Worm (Caenorhabditis elegans): ENCODE results near the gene vhp-1.

vhp-1 gene

DNA sequence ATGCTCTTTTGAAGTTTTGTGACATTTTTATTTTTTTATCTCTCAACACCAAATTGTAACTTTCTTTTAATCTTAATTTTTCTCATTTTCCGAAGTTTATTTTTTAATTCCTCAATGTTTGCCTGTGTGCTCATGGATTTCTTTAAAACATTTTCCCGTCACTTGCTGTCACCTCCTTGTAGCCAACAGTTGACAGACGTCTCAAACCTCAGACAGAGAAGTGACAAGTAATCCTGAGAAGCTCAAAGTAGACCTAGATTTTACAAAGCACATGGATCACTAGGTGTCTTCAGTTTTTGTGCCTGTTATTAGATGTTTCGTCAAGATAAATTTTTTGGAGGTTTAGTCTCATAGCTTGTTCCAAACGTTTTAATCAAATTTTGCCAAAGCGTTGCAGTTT, 13.4 kb upstream of the vhp-1 start:
- TF ChIP-seq nhr-28 (tag; optimal IDR thresholded peaks at IDR 0.05) (no peak), sem-2 (GFP tag; optimal IDR thresholded peaks at IDR 0.05) (no peak)

DNA sequence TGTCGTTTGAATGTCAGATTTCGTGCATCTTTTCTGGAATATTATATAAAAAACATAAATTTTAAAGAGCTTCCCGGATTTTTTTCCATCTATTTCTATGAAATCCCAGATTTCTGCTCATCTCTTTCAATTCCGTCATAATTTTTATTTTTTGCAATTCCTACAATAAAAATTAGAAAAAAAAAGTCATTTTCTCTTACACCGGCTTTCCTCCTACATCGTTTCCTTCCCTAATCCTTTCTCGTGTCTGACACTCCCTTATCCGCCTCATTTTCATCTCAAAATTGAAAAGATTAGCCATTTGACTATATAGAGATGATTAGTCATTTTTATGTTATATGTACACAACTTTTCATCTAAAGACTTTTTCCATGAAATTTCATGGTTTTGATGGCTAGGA, 12.3 kb upstream of the vhp-1 start:
- TF ChIP-seq lin-13 (tag; optimal IDR thresholded peaks at IDR 0.05) (no peak), mep-1 (tag; optimal IDR thresholded peaks at IDR 0.05) (no peak), unc-62 (GFP tag; optimal IDR thresholded peaks at IDR 0.05) (no peak), M03D4.4 (tag; optimal IDR thresholded peaks at IDR 0.05) (no peak), hlh-1 (tag; optimal IDR thresholded peaks at IDR 0.05) (no peak), sem-2 (GFP tag; optimal IDR thresholded peaks at IDR 0.05) (no peak)

DNA sequence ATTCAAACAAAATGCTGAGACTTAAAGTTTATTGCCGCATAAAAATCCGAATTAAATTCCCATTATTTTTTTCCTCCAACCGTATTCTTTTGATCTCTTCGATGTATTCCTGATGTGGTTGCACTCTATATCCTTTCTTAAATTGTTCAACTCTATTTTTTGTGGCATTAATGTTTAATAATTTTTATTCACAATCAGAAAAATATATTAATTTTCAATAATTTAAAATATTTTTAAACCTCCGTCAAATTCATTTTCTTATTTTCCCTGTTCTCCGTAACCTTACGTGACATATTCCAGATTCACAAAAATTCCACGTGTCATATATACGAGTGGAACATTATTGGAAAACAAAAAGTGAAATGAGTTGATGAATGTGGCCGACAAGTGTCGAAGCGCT, 11.3 kb upstream of the vhp-1 start, which contains the start of gene gcy-12:
gcy-12 (plus strand) TSS at position 301 of the 400 bp plus-strand sequence.
- TF ChIP-seq blmp-1 (tag; optimal IDR thresholded peaks at IDR 0.05) (no peak), ces-1 (GFP tag; optimal IDR thresholded peaks at IDR 0.05) (no peak), lsy-2 (tag; optimal IDR thresholded peaks at IDR 0.05) (no peak), bed-3 (GFP tag; optimal IDR thresholded peaks at IDR 0.05) (no peak), flh-1 (GFP tag; optimal IDR thresholded peaks at IDR 0.05) (no peak), hlh-1 (tag; optimal IDR thresholded peaks at IDR 0.05) (no peak), ceh-83 (GFP tag; optimal IDR thresholded peaks at IDR 0.05) (no peak), lin-13 (tag; optimal IDR thresholded peaks at IDR 0.05) (no peak), zip-8 (tag; optimal IDR thresholded peaks at IDR 0.05) (no peak), elt-1 (tag; optimal IDR thresholded peaks at IDR 0.05; ENCODE audit: borderline replicate concordance, insufficient read depth) (no peak), M03D4.4 (tag; optimal IDR thresholded peaks at IDR 0.05) (no peak), unc-62 (GFP tag; optimal IDR thresholded peaks at IDR 0.05) (no peak)

DNA sequence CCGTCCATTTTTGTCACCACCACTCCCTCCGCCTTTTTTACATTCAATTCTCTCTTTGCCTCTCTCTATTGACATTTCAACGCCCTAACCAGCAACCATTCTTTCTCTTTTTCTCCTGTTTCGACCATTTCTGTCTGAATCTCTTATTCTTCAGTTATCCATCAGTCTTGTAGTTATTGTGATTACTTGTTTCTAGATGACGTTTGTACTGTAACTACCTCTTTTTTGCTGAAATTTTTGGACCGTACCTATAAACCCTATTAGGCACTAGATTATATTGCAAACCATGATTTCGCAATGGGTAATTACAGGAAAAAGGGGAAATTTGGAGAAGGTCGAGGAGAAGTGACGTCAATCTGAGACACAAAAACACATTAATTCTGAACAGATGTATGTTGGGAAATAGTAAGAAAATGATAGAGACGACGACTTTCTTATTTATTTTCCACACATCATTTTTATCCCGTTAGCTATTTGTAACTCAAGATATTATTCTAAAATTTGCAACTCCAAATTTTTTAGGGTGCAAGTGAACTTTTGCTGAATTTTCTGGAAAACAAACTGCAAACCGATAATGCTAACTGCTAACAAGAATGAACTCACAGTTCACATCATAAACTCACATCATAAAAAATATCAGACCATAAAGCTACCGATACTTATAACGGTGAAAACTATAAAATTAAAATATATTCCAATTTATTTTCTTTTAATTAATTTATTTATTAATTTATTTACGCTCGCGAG, 2.7 kb upstream of the vhp-1 start:
- TF ChIP-seq ceh-43 (GFP tag; optimal IDR thresholded peaks at IDR 0.05) (no peak), pha-4 (tag; optimal IDR thresholded peaks at IDR 0.05) (peak; percentile 6)

DNA sequence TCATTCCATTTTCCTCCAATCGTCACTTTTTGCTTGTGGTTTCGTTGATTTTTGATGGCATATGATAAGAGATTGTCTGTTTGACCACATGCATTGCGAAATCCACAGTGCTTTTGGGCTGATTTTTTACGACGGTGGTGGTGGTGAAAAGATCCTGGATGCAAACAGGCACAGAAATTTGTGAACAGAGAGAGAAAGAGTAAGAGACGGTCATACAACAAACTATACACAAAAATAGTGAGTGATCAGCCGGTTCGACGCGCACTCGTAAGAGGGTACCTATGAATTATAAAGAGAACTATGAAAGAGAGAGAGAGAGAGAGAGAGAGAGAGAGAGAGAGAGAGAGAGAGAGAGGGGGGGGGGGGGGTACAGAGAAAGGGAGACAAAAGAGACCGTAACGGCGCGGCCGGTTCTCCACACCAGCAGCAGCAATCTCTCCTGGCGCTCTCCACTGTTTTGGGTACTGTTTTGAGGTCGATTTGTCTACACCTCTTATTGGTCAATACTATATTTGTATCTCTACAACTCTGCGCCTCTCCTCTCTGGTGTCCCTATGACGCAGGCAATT, 1.3 kb upstream of the vhp-1 start:
- TF ChIP-seq lin-32 (GFP tag; optimal IDR thresholded peaks at IDR 0.05): no peak
- no peak for TF ChIP-seq zip-8 (tag; optimal IDR thresholded peaks at IDR 0.05)
- peak; percentile 51 for TF ChIP-seq drap-1 (GFP tag; optimal IDR thresholded peaks at IDR 0.05)
- TF ChIP-seq sptf-1 (tag; optimal IDR thresholded peaks at IDR 0.05): peak; percentile 10
- TF ChIP-seq elt-3 (tag; optimal IDR thresholded peaks at IDR 0.05): peak; percentile 70
- peak; percentile 23 for TF ChIP-seq pha-4 (tag; optimal IDR thresholded peaks at IDR 0.05)
- peak; percentile 11 for TF ChIP-seq ham-2 (GFP tag; optimal IDR thresholded peaks at IDR 0.05)
- TF ChIP-seq ceh-43 (GFP tag; optimal IDR thresholded peaks at IDR 0.05): peak; percentile 16
- TF ChIP-seq mls-2 (tag; optimal IDR thresholded peaks at IDR 0.05): peak; percentile 61
- no peak for TF ChIP-seq nhr-2 (tag; optimal IDR thresholded peaks at IDR 0.05)
- TF ChIP-seq mep-1 (tag; optimal IDR thresholded peaks at IDR 0.05): no peak
- TF ChIP-seq nhr-237 (tag; optimal IDR thresholded peaks at IDR 0.05): peak; percentile 27

DNA sequence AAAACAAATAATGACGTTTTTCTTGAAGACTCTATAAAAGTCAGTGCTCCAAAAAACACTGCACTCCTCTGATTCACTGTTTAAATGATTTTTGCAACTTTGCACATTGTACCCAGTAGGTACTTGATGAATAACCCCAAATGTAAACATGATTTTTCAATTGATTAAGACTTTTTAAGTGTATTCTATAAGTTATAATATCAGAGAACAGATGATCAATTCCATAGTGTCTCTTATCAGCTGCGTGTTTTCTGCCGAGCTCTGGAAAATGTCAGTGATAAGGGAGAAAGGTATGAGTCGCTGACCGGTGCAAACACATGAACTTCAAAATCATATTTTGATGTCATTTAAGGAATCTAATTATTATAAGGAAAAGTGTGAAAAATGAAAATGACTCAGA, 697 bp downstream of the vhp-1 start:
- no peak for TF ChIP-seq elt-1 (tag; optimal IDR thresholded peaks at IDR 0.05; ENCODE audit: borderline replicate concordance, insufficient read depth)
- no peak for TF ChIP-seq ceh-39 (tag; optimal IDR thresholded peaks at IDR 0.05)
- no peak for TF ChIP-seq mep-1 (tag; optimal IDR thresholded peaks at IDR 0.05)
- TF ChIP-seq flh-1 (GFP tag; optimal IDR thresholded peaks at IDR 0.05): no peak
- TF ChIP-seq nhr-12 (tag; optimal IDR thresholded peaks at IDR 0.05): no peak
- no peak for TF ChIP-seq sem-2 (GFP tag; optimal IDR thresholded peaks at IDR 0.05)
- TF ChIP-seq tbx-8 (GFP tag; optimal IDR thresholded peaks at IDR 0.05): no peak
- TF ChIP-seq hlh-1 (tag; optimal IDR thresholded peaks at IDR 0.05): no peak
- no peak for TF ChIP-seq sptf-1 (tag; optimal IDR thresholded peaks at IDR 0.05)
- no peak for TF ChIP-seq unc-120 (tag; optimal IDR thresholded peaks at IDR 0.05; ENCODE audit: poor library complexity, severe bottlenecking)
- no peak for TF ChIP-seq ceh-43 (GFP tag; optimal IDR thresholded peaks at IDR 0.05)
- no peak for TF ChIP-seq ceh-83 (GFP tag; optimal IDR thresholded peaks at IDR 0.05)
- no peak for TF ChIP-seq lsy-2 (tag; optimal IDR thresholded peaks at IDR 0.05)
- TF ChIP-seq nhr-237 (tag; optimal IDR thresholded peaks at IDR 0.05): no peak

Data from whole organism, mixed stage, embryonic.